Worm (Caenorhabditis elegans) whole organism, late embryonic: Measurements from ENCODE around the gene F46C5.7.

ENCODE experiments used
- T23F11.4 ChIP-seq: fragments of 200-800 bp; sonication (Bioruptor generic); optimal IDR thresholded peaks from 2 replicates; lab custom pipeline; 2018; ENCODE audit warnings: mild to moderate bottlenecking, missing genetic modification characterization, missing compliant biosample characterization
- ceh-9 ChIP-seq: sonication (generic microtip); optimal IDR thresholded peaks from 2 replicates; lab custom pipeline; 2016; ENCODE audit warnings: mild to moderate bottlenecking, missing genetic modification characterization, inconsistent platforms, missing compliant biosample characterization
- mec-3 ChIP-seq: sonication (generic microtip); optimal IDR thresholded peaks from 2 replicates; lab custom pipeline; 2016; ENCODE audit warnings: borderline replicate concordance, missing genetic modification characterization, missing compliant biosample characterization
- nfya-1 ChIP-seq: sonication (generic microtip); optimal IDR thresholded peaks from 2 replicates; lab custom pipeline; 2017; ENCODE audit warnings: missing genetic modification characterization, mild to moderate bottlenecking, missing compliant biosample characterization, antibody characterized with exemption, moderate library complexity
- nhr-232 ChIP-seq: sonication (generic microtip); optimal IDR thresholded peaks from 2 replicates; lab custom pipeline; 2016; ENCODE audit warnings: missing genetic modification characterization, missing compliant biosample characterization
- rnt-1 ChIP-seq: sonication (generic microtip); optimal IDR thresholded peaks from 2 replicates; lab custom pipeline; 2016; ENCODE audit warnings: missing genetic modification characterization, missing compliant biosample characterization

ce11 chrII:8799725-8800124 lies 39.4 kb upstream of the F46C5.7 start:
- TF ChIP-seq nfya-1 (no peak), ceh-9 (tag; lab: Kevin White, UChicago) (no peak), mec-3 (no peak), T23F11.4 (GFP tag; lab: Kevin White, UChicago) (no peak), nhr-232 (no peak), rnt-1 (tag; lab: Kevin White, UChicago) (no peak)
